Worm (Caenorhabditis elegans): ENCODE results near the gene gcy-13.

Gene gcy-13

ce11 chrV:12326638-12327037, 42.7 kb downstream of the gcy-13 start:
- TF ChIP-seq F13H6.1 (tag; optimal IDR thresholded peaks at IDR 0.05) (no peak), C34F6.9 (tag; optimal IDR thresholded peaks at IDR 0.05) (peak; percentile 15), sem-4 (tag; optimal IDR thresholded peaks at IDR 0.05) (no peak), unc-55 (GFP tag; optimal IDR thresholded peaks at IDR 0.05) (peak; percentile 6), nhr-21 (tag; optimal IDR thresholded peaks at IDR 0.05) (no peak), skn-1 (tag; optimal IDR thresholded peaks at IDR 0.05) (no peak), mab-5 (tag; optimal IDR thresholded peaks at IDR 0.05) (peak; percentile 9)

DNA sequence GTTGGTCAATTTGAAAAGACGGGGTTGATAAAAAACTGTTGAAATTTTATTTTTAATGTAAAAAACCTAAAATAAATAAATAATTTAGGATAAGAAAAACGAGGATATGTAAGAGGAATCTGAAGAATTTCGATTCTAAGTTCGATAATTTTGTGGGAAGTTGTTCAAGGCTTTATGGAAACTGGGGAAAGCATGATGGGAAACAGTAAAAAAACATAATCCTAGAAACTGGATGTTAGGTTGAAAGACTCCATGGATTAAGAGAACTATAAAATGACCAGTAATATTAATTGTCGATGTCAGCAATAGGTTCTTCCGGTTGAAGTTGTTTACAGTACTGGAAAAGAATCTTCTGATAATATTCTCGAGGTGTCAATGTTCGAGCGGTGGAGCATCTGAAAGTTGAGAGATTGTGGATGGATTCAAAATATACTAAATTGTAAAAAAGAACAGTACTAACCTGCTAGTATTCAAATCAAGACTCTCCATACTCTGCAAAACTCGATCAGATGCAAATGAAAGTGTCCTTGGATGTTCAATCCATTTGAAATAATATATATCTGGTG, 49.0 kb downstream of the gcy-13 start:
- TF ChIP-seq lsy-2 (tag; optimal IDR thresholded peaks at IDR 0.05): peak in 1 of 2 experiments; percentile 18
- no peak for TF ChIP-seq mab-5 (tag; optimal IDR thresholded peaks at IDR 0.05)
- TF ChIP-seq sma-9 (GFP tag; optimal IDR thresholded peaks at IDR 0.05): peak; percentile 26
- no peak for TF ChIP-seq sma-9 (tag; optimal IDR thresholded peaks at IDR 0.05)
- no peak for TF ChIP-seq blmp-1 (tag; optimal IDR thresholded peaks at IDR 0.05; ENCODE audit: insufficient read depth)
- peak; percentile 15 for TF ChIP-seq nhr-21 (tag; optimal IDR thresholded peaks at IDR 0.05)

DNA sequence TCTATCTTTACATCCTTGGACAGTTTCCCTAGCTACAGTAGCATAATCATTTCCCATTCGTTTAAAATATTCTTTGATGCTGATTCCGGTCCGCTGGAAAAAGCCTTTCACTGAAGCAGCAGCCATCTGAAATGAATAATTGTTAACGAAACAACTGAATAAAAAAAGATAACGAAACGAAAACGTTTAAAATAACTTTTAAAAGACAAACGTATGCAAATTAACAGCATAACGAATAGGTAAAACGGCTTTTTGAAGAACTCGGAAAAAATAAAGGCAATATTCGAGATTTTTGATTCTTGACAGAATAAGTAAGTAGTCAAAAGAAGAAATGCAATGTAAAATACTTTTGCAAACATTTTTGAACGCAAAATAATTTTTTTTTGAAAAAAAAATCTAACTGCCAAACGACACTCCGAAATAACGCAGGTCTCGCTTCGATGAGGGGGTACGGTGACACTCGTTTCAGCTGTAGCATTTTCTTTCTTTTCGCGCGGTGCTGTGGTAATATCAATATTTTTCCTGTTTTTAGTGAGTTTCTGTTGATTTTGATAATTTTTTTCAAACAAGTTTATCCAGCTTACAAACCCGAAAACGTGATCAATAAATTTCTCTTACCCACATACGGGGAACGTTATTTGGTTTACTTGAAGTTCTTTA, 51.3 kb downstream of the gcy-13 start, which contains the start of the genes R04F11.5 and R04F11.2:
Gene R04F11.5, minus strand, starts transcription at position 126 of the 660 bp plus-strand sequence.
Gene R04F11.2, plus strand, starts transcription at position 488 of the 660 bp plus-strand sequence.
- TF ChIP-seq nhr-23 (tag; optimal IDR thresholded peaks at IDR 0.05): no peak
- TF ChIP-seq ZK546.5 (tag; optimal IDR thresholded peaks at IDR 0.05): peak; percentile 23
- TF ChIP-seq nhr-10 (tag; optimal IDR thresholded peaks at IDR 0.05): no peak
- TF ChIP-seq ama-1 (optimal IDR thresholded peaks at IDR 0.05): peak; percentile 39
- no peak for TF ChIP-seq egl-27 (tag; optimal IDR thresholded peaks at IDR 0.05)
- TF ChIP-seq dmd-4 (tag; optimal IDR thresholded peaks at IDR 0.05): no peak
- TF ChIP-seq R02D3.7 (tag; optimal IDR thresholded peaks at IDR 0.05): no peak
- TF ChIP-seq nhr-237 (tag; optimal IDR thresholded peaks at IDR 0.05): no peak
- TF ChIP-seq ztf-11 (tag; optimal IDR thresholded peaks at IDR 0.05): no peak
- TF ChIP-seq lin-11 (tag; optimal IDR thresholded peaks at IDR 0.05): peak; percentile 58
- TF ChIP-seq C34F6.9 (tag; optimal IDR thresholded peaks at IDR 0.05): peak; percentile 94
- TF ChIP-seq nhr-129 (tag; optimal IDR thresholded peaks at IDR 0.05): peak; percentile 83
- peak; percentile 75 for TF ChIP-seq sma-9 (GFP tag; optimal IDR thresholded peaks at IDR 0.05)
- TF ChIP-seq sma-9 (tag; optimal IDR thresholded peaks at IDR 0.05): no peak
- TF ChIP-seq fos-1 (tag; optimal IDR thresholded peaks at IDR 0.05): peak; percentile 72
- TF ChIP-seq alr-1 (tag; optimal IDR thresholded peaks at IDR 0.05): no peak
- TF ChIP-seq elt-3 (tag; optimal IDR thresholded peaks at IDR 0.05): no peak
- peak; percentile 25 for TF ChIP-seq ztf-4 (tag; optimal IDR thresholded peaks at IDR 0.05)
- peak; percentile 80 for TF ChIP-seq nhr-25 (tag; optimal IDR thresholded peaks at IDR 0.05)
- peak; percentile 81 for TF ChIP-seq lin-13 (GFP tag; optimal IDR thresholded peaks at IDR 0.05)
- no peak for TF ChIP-seq Y55F3AM.14 (GFP tag; optimal IDR thresholded peaks at IDR 0.05)
- TF ChIP-seq mab-5 (tag; optimal IDR thresholded peaks at IDR 0.05): peak; percentile 55
- no peak for TF ChIP-seq elt-1 (tag; optimal IDR thresholded peaks at IDR 0.05)
- TF ChIP-seq unc-62 (GFP tag; optimal IDR thresholded peaks at IDR 0.05): no peak
- TF ChIP-seq mbf-1 (tag; optimal IDR thresholded peaks at IDR 0.05): no peak
- TF ChIP-seq nhr-12 (tag; optimal IDR thresholded peaks at IDR 0.05): no peak
- no peak for TF ChIP-seq nhr-6 (tag; optimal IDR thresholded peaks at IDR 0.05)
- peak; percentile 24 for TF ChIP-seq nhr-77 (tag; optimal IDR thresholded peaks at IDR 0.05)
- TF ChIP-seq skn-1 (tag; optimal IDR thresholded peaks at IDR 0.05): no peak
- no peak for TF ChIP-seq ceh-82 (tag; optimal IDR thresholded peaks at IDR 0.05)
- TF ChIP-seq peb-1 (tag; optimal IDR thresholded peaks at IDR 0.05): no peak
- TF ChIP-seq unc-55 (GFP tag; optimal IDR thresholded peaks at IDR 0.05): peak; percentile 95
- TF ChIP-seq ceh-16 (tag; optimal IDR thresholded peaks at IDR 0.05): peak; percentile 16
- TF ChIP-seq ztf-1 (GFP tag; conservative IDR thresholded peaks at IDR 0.05): no peak
- peak; percentile 72 for TF ChIP-seq nhr-21 (tag; optimal IDR thresholded peaks at IDR 0.05)
- TF ChIP-seq snpc-4 (tag; optimal IDR thresholded peaks at IDR 0.05): peak; percentile 27
- no peak for TF ChIP-seq unc-39 (tag; optimal IDR thresholded peaks at IDR 0.05)
- TF ChIP-seq nhr-11 (tag; optimal IDR thresholded peaks at IDR 0.05): no peak
- peak; percentile 83 for TF ChIP-seq gmeb-1 (tag; optimal IDR thresholded peaks at IDR 0.05)
- TF ChIP-seq lsy-2 (tag; optimal IDR thresholded peaks at IDR 0.05): peak; percentile 95 to 99
- TF ChIP-seq zag-1 (tag; optimal IDR thresholded peaks at IDR 0.05): no peak
- TF ChIP-seq mdl-1 (tag; optimal IDR thresholded peaks at IDR 0.05): no peak
- peak; percentile 68 for TF ChIP-seq sem-4 (tag; optimal IDR thresholded peaks at IDR 0.05)
- TF ChIP-seq crh-2 (tag; optimal IDR thresholded peaks at IDR 0.05): peak; percentile 88
- no peak for TF ChIP-seq blmp-1 (tag; optimal IDR thresholded peaks at IDR 0.05; ENCODE audit: insufficient read depth)
- peak; percentile 71 for TF ChIP-seq sma-3 (GFP tag; optimal IDR thresholded peaks at IDR 0.05)
- TF ChIP-seq aly-2 (tag; optimal IDR thresholded peaks at IDR 0.05): no peak

All from whole organism, L2 larva.